Fruit fly (Drosophila melanogaster) whole organism, embryonic: ENCODE data around the gene CG15296.

Experiments used
- B-H2 ChIP-seq: fragments of 200-800 bp; sonication (Bioruptor generic); optimal IDR thresholded peaks from 2 replicates; lab custom pipeline; 2018; ENCODE audit warnings: missing biosample characterization, mild to moderate bottlenecking, missing genetic modification characterization
- Bgb ChIP-seq: fragments of 200-800 bp; sonication (Bioruptor generic); IDR thresholded peaks from 2 replicates; pipeline ENCODE4 v1.3.6; 2022; ENCODE audit warnings: missing biosample characterization, missing genetic modification characterization; ENCODE audit not compliant: partially characterized antibody
- C15 ChIP-seq: fragments of 200-800 bp; sonication (Bioruptor generic); IDR thresholded peaks from 3 replicates; pipeline ENCODE4 v1.3.6; 2022; ENCODE audit warnings: missing biosample characterization, missing genetic modification characterization
- CG10147 ChIP-seq: fragments of 200-800 bp; sonication (Bioruptor generic); optimal IDR thresholded peaks from 2 replicates; lab custom pipeline; 2019; ENCODE audit warnings: missing biosample characterization, mild to moderate bottlenecking, missing genetic modification characterization, moderate library complexity
- CG1024 ChIP-seq: fragments of 200-800 bp; sonication (Bioruptor generic); IDR thresholded peaks from 2 replicates; pipeline ENCODE4 v1.3.6; 2022; ENCODE audit warnings: missing biosample characterization, missing genetic modification characterization
- CG10959 ChIP-seq: fragments of 200-800 bp; sonication (Bioruptor generic); IDR thresholded peaks from 2 replicates; pipeline ENCODE4 v1.3.6; 2022; ENCODE audit warnings: missing biosample characterization, missing genetic modification characterization
- CG11085 ChIP-seq: fragments of 200-800 bp; sonication (Bioruptor generic); IDR thresholded peaks from 2 replicates; pipeline ENCODE4 v1.3.6; 2022; ENCODE audit warnings: missing biosample characterization, missing genetic modification characterization
- CG1233 ChIP-seq: fragments of 200-800 bp; sonication (Bioruptor generic); optimal IDR thresholded peaks from 4 replicates; lab custom pipeline; 2018; ENCODE audit warnings: missing biosample characterization, mild to moderate bottlenecking, missing genetic modification characterization
- CG15011 ChIP-seq: fragments of 200-800 bp; sonication (Bioruptor generic); optimal IDR thresholded peaks from 3 replicates; lab custom pipeline; 2018; ENCODE audit warnings: missing biosample characterization, mild to moderate bottlenecking, missing genetic modification characterization
- CG16815 ChIP-seq: fragments of 200-800 bp; sonication (Bioruptor generic); optimal IDR thresholded peaks from 3 replicates; lab custom pipeline; 2017; ENCODE audit warnings: missing biosample characterization, mild to moderate bottlenecking, missing genetic modification characterization
- CG17186 ChIP-seq: fragments of 200-800 bp; sonication (Bioruptor generic); optimal IDR thresholded peaks from 3 replicates; lab custom pipeline; 2017; ENCODE audit warnings: missing biosample characterization, missing genetic modification reagents, missing genetic modification characterization
- CG1792 ChIP-seq: fragments of 200-800 bp; sonication (Bioruptor generic); optimal IDR thresholded peaks from 2 replicates; lab custom pipeline; 2016; ENCODE audit warnings: missing biosample characterization, missing genetic modification characterization
- CG18619 ChIP-seq: fragments of 200-800 bp; sonication (Bioruptor generic); optimal IDR thresholded peaks from 3 replicates; lab custom pipeline; 2017; ENCODE audit warnings: missing biosample characterization, mild to moderate bottlenecking, missing genetic modification characterization
- CG2120 ChIP-seq: fragments of 200-800 bp; sonication (Bioruptor generic); optimal IDR thresholded peaks from 3 replicates; lab custom pipeline; 2016; ENCODE audit warnings: missing biosample characterization, missing genetic modification characterization
- CG2889 ChIP-seq: fragments of 200-800 bp; sonication (Bioruptor generic); IDR thresholded peaks from 3 replicates; pipeline ENCODE4 v1.3.6; 2022; ENCODE audit warnings: missing biosample characterization, missing genetic modification characterization
- CG30020 ChIP-seq: fragments of 200-800 bp; optimal IDR thresholded peaks from 2 replicates; lab custom pipeline; 2019; ENCODE audit warnings: missing biosample characterization, mild to moderate bottlenecking, missing genetic modification characterization, moderate library complexity
- CG31365 ChIP-seq: fragments of 200-800 bp; sonication (Bioruptor generic); optimal IDR thresholded peaks from 2 replicates; lab custom pipeline; 2018; ENCODE audit warnings: missing biosample characterization, mild to moderate bottlenecking, missing genetic modification characterization
- CG31441 ChIP-seq: fragments of 200-800 bp; sonication (Bioruptor generic); IDR thresholded peaks from 2 replicates; pipeline ENCODE4 v1.3.6; 2022; ENCODE audit warnings: missing biosample characterization, missing genetic modification characterization
- CG32532 ChIP-seq: fragments of 200-800 bp; sonication (Bioruptor generic); IDR thresholded peaks from 2 replicates; pipeline ENCODE4 v1.3.6; 2022; ENCODE audit warnings: missing biosample characterization, missing genetic modification characterization
- CG4282 ChIP-seq: fragments of 200-800 bp; sonication (Bioruptor generic); optimal IDR thresholded peaks from 2 replicates; lab custom pipeline; 2016; ENCODE audit warnings: missing biosample characterization, missing genetic modification characterization
- CG6254 ChIP-seq: fragments of 200-800 bp; sonication (Bioruptor generic); optimal IDR thresholded peaks from 3 replicates; lab custom pipeline; 2017; ENCODE audit warnings: mild to moderate bottlenecking, missing biosample characterization, missing genetic modification reagents, missing genetic modification characterization
- CG7372 ChIP-seq: fragments of 200-800 bp; sonication (Bioruptor generic); IDR thresholded peaks from 2 replicates; pipeline ENCODE4 v1.3.6; 2022; ENCODE audit warnings: missing biosample characterization, missing genetic modification characterization
- CG7928 ChIP-seq: fragments of 200-800 bp; sonication (Bioruptor generic); optimal IDR thresholded peaks from 2 replicates; lab custom pipeline; 2017; ENCODE audit warnings: missing biosample characterization, mild to moderate bottlenecking, missing genetic modification characterization
- CkIIα-i1 ChIP-seq: fragments of 200-800 bp; sonication (Bioruptor generic); IDR thresholded peaks from 2 replicates; pipeline ENCODE4 v1.3.6; 2022; ENCODE audit warnings: missing biosample characterization, missing genetic modification characterization
- Dbx ChIP-seq: fragments of 200-800 bp; sonication (Bioruptor generic); IDR thresholded peaks from 3 replicates; pipeline ENCODE4 v1.3.6; 2022; ENCODE audit warnings: missing biosample characterization, missing genetic modification characterization
- Eip74EF ChIP-seq, 2 experiments: fragments of 200-800 bp in 1 of 2; fragments of >200 bp in 1 of 2; sonication (Bioruptor generic) in 1 of 2; optimal IDR thresholded peaks; 2 replicates each; lab custom pipeline; 2017 to 2019; ENCODE audit warnings: missing biosample characterization in 2 of 2, missing genetic modification characterization in 2 of 2, mild to moderate bottlenecking in 1 of 2, moderate library complexity in 1 of 2
- Fer1 ChIP-seq: fragments of 200-800 bp; sonication (Bioruptor generic); optimal IDR thresholded peaks from 2 replicates; lab custom pipeline; 2017; ENCODE audit warnings: missing biosample characterization, mild to moderate bottlenecking, missing genetic modification characterization
- HLH54F ChIP-seq: fragments of 200-800 bp; sonication (Bioruptor generic); optimal IDR thresholded peaks from 3 replicates; lab custom pipeline; 2016; ENCODE audit warnings: missing biosample characterization, missing genetic modification characterization
- Hmx ChIP-seq: fragments of 200-800 bp; sonication (Bioruptor generic); optimal IDR thresholded peaks from 2 replicates; lab custom pipeline; 2016; ENCODE audit warnings: missing biosample characterization, missing genetic modification characterization
- Hsf ChIP-seq: fragments of 200-800 bp; sonication (Bioruptor generic); optimal IDR thresholded peaks from 3 replicates; lab custom pipeline; 2016; ENCODE audit warnings: missing biosample characterization, missing genetic modification characterization
- Mes4 ChIP-seq: fragments of 200-800 bp; sonication (Bioruptor generic); optimal IDR thresholded peaks from 2 replicates; lab custom pipeline; 2016; ENCODE audit warnings: missing biosample characterization, missing genetic modification characterization
- PHDP ChIP-seq: fragments of 200-800 bp; sonication (Bioruptor generic); optimal IDR thresholded peaks from 3 replicates; lab custom pipeline; 2018; ENCODE audit warnings: missing biosample characterization, mild to moderate bottlenecking, missing genetic modification characterization, moderate library complexity
- Ptx1 ChIP-seq: fragments of 200-800 bp; sonication (Bioruptor generic); IDR thresholded peaks from 2 replicates; pipeline ENCODE4 v1.3.6; 2022; ENCODE audit warnings: missing biosample characterization, missing genetic modification characterization
- Sry-β ChIP-seq: fragments of 200-800 bp; sonication (Bioruptor generic); optimal IDR thresholded peaks from 2 replicates; lab custom pipeline; 2018; ENCODE audit warnings: missing biosample characterization, mild to moderate bottlenecking, missing genetic modification characterization, moderate library complexity
- ab ChIP-seq: fragments of 200-800 bp; sonication (Bioruptor generic); optimal IDR thresholded peaks from 2 replicates; lab custom pipeline; 2016; ENCODE audit warnings: missing biosample characterization, missing genetic modification characterization
- ap ChIP-seq: fragments of 200-800 bp; sonication (Bioruptor generic); IDR thresholded peaks from 2 replicates; pipeline ENCODE4 v1.3.6; 2022; ENCODE audit warnings: missing biosample characterization, missing genetic modification characterization
- cad ChIP-seq: fragments of >200 bp; optimal IDR thresholded peaks from 2 replicates; lab custom pipeline; 2017; ENCODE audit warnings: missing biosample characterization, missing genetic modification characterization
- chif ChIP-seq, 2 experiments: fragments of 200-800 bp; sonication (Bioruptor generic); optimal IDR thresholded peaks; 3 replicates each; lab custom pipeline; 2016; ENCODE audit warnings: missing biosample characterization in 2 of 2, missing genetic modification characterization in 2 of 2
- disco-r ChIP-seq: fragments of 200-800 bp; sonication (Bioruptor generic); optimal IDR thresholded peaks from 2 replicates; lab custom pipeline; 2016; ENCODE audit warnings: missing biosample characterization, missing genetic modification characterization
- ewg ChIP-seq: fragments of 200-800 bp; sonication (Bioruptor generic); optimal IDR thresholded peaks from 3 replicates; lab custom pipeline; 2017; ENCODE audit warnings: mild to moderate bottlenecking, missing biosample characterization, missing genetic modification reagents, missing genetic modification characterization
- kah ChIP-seq: fragments of 200-800 bp; sonication (Bioruptor generic); optimal IDR thresholded peaks from 2 replicates; lab custom pipeline; 2018; ENCODE audit warnings: missing biosample characterization, mild to moderate bottlenecking, missing genetic modification characterization
- klu ChIP-seq: fragments of 200-800 bp; sonication (Bioruptor generic); IDR thresholded peaks from 2 replicates; pipeline ENCODE4 v1.3.6; 2022; ENCODE audit warnings: missing biosample characterization, missing genetic modification characterization
- maf-S ChIP-seq: fragments of 200-800 bp; sonication (Bioruptor generic); optimal IDR thresholded peaks from 2 replicates; lab custom pipeline; 2016; ENCODE audit warnings: missing biosample characterization, missing genetic modification characterization
- mam ChIP-seq: fragments of 200-800 bp; sonication (Bioruptor generic); optimal IDR thresholded peaks from 3 replicates; lab custom pipeline; 2016; ENCODE audit warnings: missing biosample characterization, missing genetic modification characterization
- pan ChIP-seq, 4 experiments: fragments of >200 bp in 3 of 4; fragments of 200-800 bp in 1 of 4; sonication (Bioruptor generic) in 1 of 4; optimal IDR thresholded peaks in 3 of 4; IDR thresholded peaks in 1 of 4; 2 replicates each; pipeline versions ENCODE4 v1.3.6 to Lab custom; 2017 to 2022; ENCODE audit warnings: missing biosample characterization in 2 of 4, missing genetic modification characterization in 2 of 4, mixed read lengths in 1 of 4
- peb ChIP-seq: fragments of 200-800 bp; sonication (Bioruptor generic); IDR thresholded peaks from 2 replicates; pipeline ENCODE4 v1.3.6; 2022; ENCODE audit warnings: missing biosample characterization, missing genetic modification characterization
- scrt ChIP-seq: fragments of 200-800 bp; sonication (Bioruptor generic); optimal IDR thresholded peaks from 2 replicates; lab custom pipeline; 2018; ENCODE audit warnings: missing biosample characterization, mild to moderate bottlenecking, missing genetic modification characterization, moderate library complexity
- sens-2 ChIP-seq: fragments of 200-800 bp; sonication (Bioruptor generic); IDR thresholded peaks from 2 replicates; pipeline ENCODE4 v1.3.6; 2022; ENCODE audit warnings: missing biosample characterization, missing genetic modification characterization
- seq ChIP-seq: fragments of 200-800 bp; sonication (Bioruptor generic); IDR thresholded peaks from 2 replicates; pipeline ENCODE4 v1.3.6; 2022; ENCODE audit warnings: missing biosample characterization, missing genetic modification characterization
- toy ChIP-seq: fragments of 200-800 bp; sonication (Bioruptor generic); IDR thresholded peaks from 2 replicates; pipeline ENCODE4 v1.3.6; 2022; ENCODE audit warnings: missing biosample characterization, missing genetic modification characterization

Gene CG15296

DNA sequence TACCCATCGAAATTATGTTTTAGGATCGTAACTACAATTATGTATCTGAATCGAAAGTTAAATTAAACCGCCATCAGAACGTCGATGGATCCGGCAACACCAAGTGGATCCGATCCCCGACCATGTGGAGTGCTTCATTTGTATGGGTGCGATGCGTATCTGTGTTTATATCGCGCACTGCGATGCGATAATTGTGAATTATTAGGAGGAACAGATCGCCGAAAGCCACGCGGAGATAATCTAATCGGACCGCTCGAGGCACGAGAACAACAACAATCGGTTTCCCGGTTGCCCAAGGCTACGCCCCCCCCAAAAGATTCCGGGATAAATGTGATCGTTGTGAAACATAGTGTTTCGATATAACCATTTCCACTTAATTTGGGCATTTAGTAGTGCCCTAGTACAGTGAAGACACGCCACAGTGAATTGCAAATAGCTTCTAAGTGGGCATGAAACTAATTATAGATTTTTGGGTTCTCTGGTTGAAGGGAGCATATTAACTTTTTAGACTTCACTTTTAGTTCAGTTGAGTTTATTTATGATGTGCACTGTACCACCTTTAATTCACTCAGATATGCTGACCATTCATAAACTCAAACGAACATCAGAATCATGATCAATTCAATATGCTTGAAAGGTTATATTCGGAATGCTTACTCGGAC is 34.0 kb upstream of the CG15296 start (continued):
- TF ChIP-seq Fer1 (GFP tag; lab: Kevin White, UChicago) (peak; percentile 16), CG1024 (GFP tag; lab: Robert Waterston, UW) (peak; percentile 60), CG1233 (GFP tag; lab: Kevin White, UChicago) (peak; percentile 41), Ptx1 (GFP tag; lab: Robert Waterston, UW) (peak; percentile 72), CG18619 (no peak), CG4282 (GFP tag; lab: Kevin White, UChicago) (peak; percentile 48), ewg (no peak), CG30020 (tag; lab: Kevin White, UChicago) (no peak), CG7372 (GFP tag; lab: Robert Waterston, UW) (0 out of 2 replicates have a peak, but pooled peaks have one; percentile 32), chif (GFP tag; optimal IDR thresholded peaks at IDR 0.05; lab: Kevin White, UChicago) (peak; percentile 43 to 45), CG6254 (no peak), Dbx (GFP tag; lab: Robert Waterston, UW) (peak; percentile 47; the same call in 1 of the 3 replicates), maf-S (GFP tag; lab: Kevin White, UChicago) (peak; percentile 13), Hsf (GFP tag; lab: Kevin White, UChicago) (peak; percentile 54), klu (GFP tag; lab: Robert Waterston, UW) (no peak), Eip74EF (GFP tag; optimal IDR thresholded peaks at IDR 0.05; lab: Kevin White, UChicago) (peak in 1 of 2 experiments; percentile 7), CkIIα-i1 (GFP tag; lab: Robert Waterston, UW) (no peak), seq (GFP tag; lab: Robert Waterston, UW) (peak; percentile 57; the same call in 1 of the 2 replicates), CG7928 (no peak), CG16815 (GFP tag; lab: Kevin White, UChicago) (peak; percentile 21), peb (GFP tag; lab: Robert Waterston, UW) (no peak), Hmx (GFP tag; lab: Kevin White, UChicago) (no peak), Mes4 (GFP tag; lab: Kevin White, UChicago) (no peak), toy (no peak), HLH54F (GFP tag; lab: Kevin White, UChicago) (no peak), Sry-β (no peak), PHDP (tag; lab: Kevin White, UChicago) (peak; percentile 45), pan (optimal IDR thresholded peaks at IDR 0.05; lab: Kevin White, UChicago) (no peak), pan (GFP tag; optimal IDR thresholded peaks at IDR 0.05 in 1 of 2, IDR thresholded peaks at IDR 0.05 in 1 of 2) (peak in 1 of 2 experiments; percentile 79), disco-r (GFP tag; lab: Kevin White, UChicago) (peak; percentile 39), cad (no peak), CG2889 (GFP tag; lab: Robert Waterston, UW) (peak; percentile 60; the same call in 2 of the 3 replicates), B-H2 (GFP tag; lab: Kevin White, UChicago) (no peak), CG10959 (GFP tag; lab: Robert Waterston, UW) (no peak; the same call in 1 of the 2 replicates), kah (no peak), CG15011 (GFP tag; lab: Kevin White, UChicago) (no peak), mam (GFP tag; lab: Kevin White, UChicago) (peak; percentile 66), CG2120 (GFP tag; lab: Kevin White, UChicago) (peak; percentile 59), CG32532 (GFP tag; lab: Robert Waterston, UW) (peak; percentile 61), ap (GFP tag; lab: Robert Waterston, UW) (peak; percentile 55), CG31365 (no peak), CG17186 (no peak), C15 (GFP tag; lab: Robert Waterston, UW) (0 out of 3 replicates have a peak, but pooled peaks have one; percentile 8), Bgb (GFP tag; lab: Robert Waterston, UW) (no peak), ab (no peak), sens-2 (GFP tag; lab: Robert Waterston, UW) (peak; percentile 42; the same call in 1 of the 2 replicates), CG1792 (no peak), scrt (no peak), CG31441 (GFP tag; lab: Robert Waterston, UW) (peak; percentile 47), CG10147 (GFP tag; lab: Kevin White, UChicago) (no peak), CG11085 (GFP tag; lab: Robert Waterston, UW) (peak; percentile 62; the same call in 1 of the 2 replicates)
